Fruit fly (Drosophila melanogaster): ENCODE data around the gene O-fut2.

Gene O-fut2

dm6 chrX:1482840-1483518 lies 17.2 kb upstream of the O-fut2 start, which contains the start of the genes sta and inc (continued):
- 0 out of 3 replicates have a peak, but pooled peaks have one; percentile 27 for TF ChIP-seq z (GFP tag; IDR thresholded peaks at IDR 0.05)
- no peak for TF ChIP-seq CG6272 (GFP tag; IDR thresholded peaks at IDR 0.05)
- TF ChIP-seq CG1602 (GFP tag; optimal IDR thresholded peaks at IDR 0.05) = no peak
- TF ChIP-seq CG8765 (GFP tag; IDR thresholded peaks at IDR 0.05) = no peak
- no peak for TF ChIP-seq gcm2 (GFP tag; optimal IDR thresholded peaks at IDR 0.05)
- TF ChIP-seq CG10565 (GFP tag; optimal IDR thresholded peaks at IDR 0.05) = no peak
- no peak for TF ChIP-seq lov (optimal IDR thresholded peaks at IDR 0.05)
- peak; percentile 71; the same call in 1 of the 3 replicates for TF ChIP-seq lov (GFP tag; IDR thresholded peaks at IDR 0.05)
- TF ChIP-seq Hmr (GFP tag; optimal IDR thresholded peaks at IDR 0.05) = peak; percentile 92
- no peak for TF ChIP-seq CG4404 (GFP tag; IDR thresholded peaks at IDR 0.05)
- no peak for TF ChIP-seq Ets65A (GFP tag)
- peak; percentile 80; the same call in 2 of the 3 replicates for TF ChIP-seq CG34422 (GFP tag; IDR thresholded peaks at IDR 0.05)
- no peak for TF ChIP-seq Kr (GFP tag; optimal IDR thresholded peaks at IDR 0.05)
- TF ChIP-seq gcm (GFP tag; optimal IDR thresholded peaks at IDR 0.05) = peak; percentile 67
- TF ChIP-seq CG11456 (GFP tag; IDR thresholded peaks at IDR 0.05) = peak; percentile 74; the same call in 2 of the 3 replicates
- TF ChIP-seq Doc3 (GFP tag; IDR thresholded peaks at IDR 0.05; ENCODE audit: partially characterized antibody) = peak; percentile 42; the same call in 1 of the 3 replicates
- peak; percentile 42 for TF ChIP-seq vfl (GFP tag; optimal IDR thresholded peaks at IDR 0.05)
- peak; percentile 52 for TF ChIP-seq Nf-YB (GFP tag; optimal IDR thresholded peaks at IDR 0.05)
- peak; percentile 79 for TF ChIP-seq CrebB (tag; optimal IDR thresholded peaks at IDR 0.05)
- TF ChIP-seq cas (GFP tag; IDR thresholded peaks at IDR 0.05) = no peak
- TF ChIP-seq CG32772 (GFP tag; IDR thresholded peaks at IDR 0.05) = no peak
- peak; percentile 46 for TF ChIP-seq kah (GFP tag; optimal IDR thresholded peaks at IDR 0.05)
- peak; percentile 81 for TF ChIP-seq ash1 (GFP tag; optimal IDR thresholded peaks at IDR 0.05)
- TF ChIP-seq gem (tag; optimal IDR thresholded peaks at IDR 0.05) = no peak
- peak; percentile 42 for TF ChIP-seq pho (GFP tag; optimal IDR thresholded peaks at IDR 0.05)
- TF ChIP-seq luna (GFP tag; optimal IDR thresholded peaks at IDR 0.05) = peak; percentile 6
- peak; percentile 67 for TF ChIP-seq nmo (GFP tag; optimal IDR thresholded peaks at IDR 0.05)
- peak; percentile 78 for TF ChIP-seq sob (GFP tag; IDR thresholded peaks at IDR 0.05)
- no peak for TF ChIP-seq eve (GFP tag; optimal IDR thresholded peaks at IDR 0.05)
- TF ChIP-seq amos (GFP tag; IDR thresholded peaks at IDR 0.05; ENCODE audit: partially characterized antibody) = peak; percentile 68
- peak; percentile 58; the same call in 2 of the 3 replicates for TF ChIP-seq CG16813 (GFP tag; IDR thresholded peaks at IDR 0.05; ENCODE audit: partially characterized antibody)
- TF ChIP-seq Mrtf (GFP tag; IDR thresholded peaks at IDR 0.05) = 0 out of 3 replicates have a peak, but pooled peaks have one; percentile 48
- no peak for TF ChIP-seq psq (GFP tag; optimal IDR thresholded peaks at IDR 0.05)
- TF ChIP-seq CG7745 (tag; optimal IDR thresholded peaks at IDR 0.05) = peak; percentile 26
- peak; percentile 36 for TF ChIP-seq CG18764 (GFP tag; optimal IDR thresholded peaks at IDR 0.05)
- peak; percentile 61 for TF ChIP-seq chm (GFP tag; IDR thresholded peaks at IDR 0.05)
- TF ChIP-seq ind (GFP tag; optimal IDR thresholded peaks at IDR 0.05) = peak; percentile 2
- no peak for TF ChIP-seq CG12769 (tag; optimal IDR thresholded peaks at IDR 0.05)
- TF ChIP-seq CG9932 (GFP tag; IDR thresholded peaks at IDR 0.05) = peak; percentile 53; the same call in 1 of the 2 replicates
- peak; percentile 86 for TF ChIP-seq MTF-1 (GFP tag; optimal IDR thresholded peaks at IDR 0.05; ENCODE audit: borderline replicate concordance)
- no peak for TF ChIP-seq CG15479 (GFP tag; optimal IDR thresholded peaks at IDR 0.05)
- peak; percentile 69 for TF ChIP-seq CG10209 (GFP tag; optimal IDR thresholded peaks at IDR 0.05)
- TF ChIP-seq caup (GFP tag; optimal IDR thresholded peaks at IDR 0.05; ENCODE audit: severe bottlenecking) = peak; percentile 87
- TF ChIP-seq CG10274 (GFP tag; optimal IDR thresholded peaks at IDR 0.05) = peak; percentile 60
- 0 out of 3 replicates have a peak, but pooled peaks have one; percentile 16 for TF ChIP-seq CG2199 (GFP tag; IDR thresholded peaks at IDR 0.05)
- TF ChIP-seq fd3F (GFP tag; optimal IDR thresholded peaks at IDR 0.05) = peak; percentile 32
- no peak for TF ChIP-seq nerfin-2 (GFP tag; IDR thresholded peaks at IDR 0.05; ENCODE audit: partially characterized antibody)
- TF ChIP-seq Ssrp (tag; optimal IDR thresholded peaks at IDR 0.05) = peak; percentile 25
- no peak for TF ChIP-seq trh (GFP tag; optimal IDR thresholded peaks at IDR 0.05)
